Worm (Caenorhabditis elegans) whole organism, young adult: Measurements from ENCODE around the gene gtf-2E1.

Source experiments
- B0261.1 ChIP-seq: sonication (generic microtip); optimal IDR thresholded peaks from 2 replicates; lab custom pipeline; 2016; ENCODE audit warnings: mild to moderate bottlenecking, missing genetic modification characterization, moderate library complexity, missing compliant biosample characterization
- B0336.3 ChIP-seq: fragments of 200-800 bp; sonication (Bioruptor generic); IDR thresholded peaks from 2 replicates; pipeline ENCODE4 v1.3.6; 2022; ENCODE audit warnings: missing genetic modification characterization, missing compliant biosample characterization
- C06A6.2 ChIP-seq: fragments of 200-800 bp; sonication (Bioruptor generic); conservative IDR thresholded peaks from 2 replicates; pipeline ENCODE4 v1.3.6; 2022; ENCODE audit warnings: missing genetic modification characterization, missing compliant biosample characterization
- D2030.7 ChIP-seq: fragments of 200-800 bp; sonication (Bioruptor generic); IDR thresholded peaks from 2 replicates; pipeline ENCODE4 v1.3.6; 2022; ENCODE audit warnings: missing genetic modification reagents, missing genetic modification characterization, missing compliant biosample characterization
- F57A8.1 ChIP-seq: fragments of 200-800 bp; sonication (Bioruptor generic); optimal IDR thresholded peaks from 2 replicates; lab custom pipeline; 2018; ENCODE audit warnings: mild to moderate bottlenecking, missing genetic modification characterization, moderate library complexity, missing compliant biosample characterization
- T07F8.4 ChIP-seq: sonication (generic microtip); optimal IDR thresholded peaks from 2 replicates; lab custom pipeline; 2016; ENCODE audit warnings: mild to moderate bottlenecking, missing genetic modification characterization, moderate library complexity, missing compliant biosample characterization
- Y53F4B.3 ChIP-seq: fragments of 200-800 bp; sonication (Bioruptor generic); IDR thresholded peaks from 2 replicates; pipeline ENCODE4 v1.3.6; 2022; ENCODE audit warnings: missing genetic modification reagents, missing genetic modification characterization, missing compliant biosample characterization
- akir-1 ChIP-seq: fragments of 200-800 bp; sonication (Bioruptor generic); optimal IDR thresholded peaks from 2 replicates; lab custom pipeline; 2018; ENCODE audit warnings: mild to moderate bottlenecking, missing genetic modification characterization, moderate library complexity, missing compliant biosample characterization
- atf-7 ChIP-seq: sonication (generic microtip); optimal IDR thresholded peaks from 2 replicates; lab custom pipeline; 2017; ENCODE audit warnings: mild to moderate bottlenecking, missing genetic modification characterization, missing compliant biosample characterization
- bed-2 ChIP-seq: fragments of 200-800 bp; sonication (Bioruptor generic); IDR thresholded peaks from 2 replicates; pipeline ENCODE4 v1.3.6; 2022; ENCODE audit warnings: missing genetic modification reagents, missing genetic modification characterization, missing compliant biosample characterization
- cebp-2 ChIP-seq: fragments of 200-800 bp; sonication (Bioruptor generic); IDR thresholded peaks from 2 replicates; pipeline ENCODE4 v1.3.6; 2022; ENCODE audit warnings: missing genetic modification characterization, missing compliant biosample characterization
- ceh-79 ChIP-seq: sonication (generic microtip); optimal IDR thresholded peaks from 2 replicates; lab custom pipeline; 2017; ENCODE audit warnings: mild to moderate bottlenecking, missing genetic modification characterization, missing compliant biosample characterization
- ceh-91 ChIP-seq: fragments of 200-800 bp; sonication (Bioruptor generic); IDR thresholded peaks from 2 replicates; pipeline ENCODE4 v1.3.6; 2022; ENCODE audit warnings: missing genetic modification reagents, missing genetic modification characterization, missing compliant biosample characterization
- die-1 ChIP-seq: sonication (generic microtip); optimal IDR thresholded peaks from 2 replicates; lab custom pipeline; 2016; ENCODE audit warnings: missing genotype, mild to moderate bottlenecking, missing genetic modification characterization, missing compliant biosample characterization
- dox-1 ChIP-seq: fragments of 200-800 bp; sonication (Bioruptor generic); IDR thresholded peaks from 2 replicates; pipeline ENCODE4 v1.3.6; 2022; ENCODE audit warnings: missing genetic modification reagents, missing genetic modification characterization, missing compliant biosample characterization
- efl-1 ChIP-seq: fragments of 150-350 bp; optimal IDR thresholded peaks from 2 replicates; lab custom pipeline; 2014; ENCODE audit warnings: missing biosample characterization, missing genetic modification reagents, missing genetic modification characterization
- egl-18 ChIP-seq: fragments of 200-800 bp; sonication (Bioruptor generic); IDR thresholded peaks from 2 replicates; pipeline ENCODE4 v1.3.6; 2022; ENCODE audit warnings: missing genetic modification reagents, missing genetic modification characterization, missing compliant biosample characterization
- egrh-3 ChIP-seq: fragments of 200-800 bp; sonication (Bioruptor generic); IDR thresholded peaks from 2 replicates; pipeline ENCODE4 v1.3.6; 2022; ENCODE audit warnings: missing genetic modification reagents, missing genetic modification characterization, missing compliant biosample characterization
- hlh-12 ChIP-seq: sonication (generic microtip); optimal IDR thresholded peaks from 2 replicates; lab custom pipeline; 2016; ENCODE audit warnings: missing genetic modification characterization, missing compliant biosample characterization
- hsf-1 ChIP-seq: fragments of 200-800 bp; sonication (Bioruptor generic); IDR thresholded peaks from 2 replicates; pipeline ENCODE4 v1.3.6; 2022; ENCODE audit warnings: missing genetic modification reagents, missing genetic modification characterization, missing compliant biosample characterization
- let-526 ChIP-seq: fragments of 200-800 bp; sonication (Bioruptor generic); IDR thresholded peaks from 2 replicates; pipeline ENCODE4 v1.3.6; 2022; ENCODE audit warnings: missing genetic modification reagents, missing genetic modification characterization, missing compliant biosample characterization
- lir-1 ChIP-seq: fragments of 200-800 bp; sonication (Bioruptor generic); conservative IDR thresholded peaks from 2 replicates; pipeline ENCODE4 v1.3.6; 2022; ENCODE audit warnings: missing genetic modification reagents, missing genetic modification characterization, missing compliant biosample characterization
- madf-10 ChIP-seq: sonication (generic microtip); optimal IDR thresholded peaks from 2 replicates; lab custom pipeline; 2016; ENCODE audit warnings: mild to moderate bottlenecking, missing genetic modification characterization, missing compliant biosample characterization
- madf-6 ChIP-seq: fragments of 200-800 bp; sonication (Bioruptor generic); IDR thresholded peaks from 2 replicates; pipeline ENCODE4 v1.3.6; 2022; ENCODE audit warnings: missing genetic modification reagents, missing genetic modification characterization, missing compliant biosample characterization
- madf-8 ChIP-seq: fragments of 200-800 bp; sonication (Bioruptor generic); conservative IDR thresholded peaks from 2 replicates; pipeline ENCODE4 v1.3.6; 2022; ENCODE audit warnings: missing genetic modification reagents, missing genetic modification characterization, missing compliant biosample characterization
- mxl-1 ChIP-seq: sonication (generic microtip); optimal IDR thresholded peaks from 2 replicates; lab custom pipeline; 2016; ENCODE audit warnings: missing genetic modification characterization, missing compliant biosample characterization
- nfya-1 ChIP-seq: sonication (generic microtip); optimal IDR thresholded peaks from 2 replicates; lab custom pipeline; 2017; ENCODE audit warnings: antibody characterized with exemption, missing compliant biosample characterization, missing genetic modification characterization, borderline replicate concordance; ENCODE audit not compliant: insufficient read depth
- nfya-2 ChIP-seq: fragments of 200-800 bp; sonication (Bioruptor generic); IDR thresholded peaks from 2 replicates; pipeline ENCODE4 v1.3.6; 2022; ENCODE audit warnings: missing genetic modification reagents, missing genetic modification characterization, missing compliant biosample characterization
- nhr-179 ChIP-seq: sonication (generic microtip); optimal IDR thresholded peaks from 2 replicates; lab custom pipeline; 2016; ENCODE audit warnings: mild to moderate bottlenecking, missing genetic modification characterization, missing compliant biosample characterization
- nhr-27 ChIP-seq: fragments of 200-800 bp; sonication (Bioruptor generic); optimal IDR thresholded peaks from 2 replicates; lab custom pipeline; 2018; ENCODE audit warnings: mild to moderate bottlenecking, missing genetic modification characterization, moderate library complexity, missing compliant biosample characterization
- rec-8 ChIP-seq, 2 experiments: sonication (generic microtip); optimal IDR thresholded peaks; 2 replicates each; lab custom pipeline; 2016; ENCODE audit warnings: mild to moderate bottlenecking in 2 of 2, missing genetic modification characterization in 2 of 2, missing genetic modification reagents in 2 of 2, missing genotype in 2 of 2, missing biosample characterization in 1 of 2, missing compliant biosample characterization in 1 of 2, moderate library complexity in 1 of 2
- sea-2 ChIP-seq: fragments of 200-800 bp; sonication (Bioruptor generic); IDR thresholded peaks from 2 replicates; pipeline ENCODE4 v1.3.6; 2022; ENCODE audit warnings: missing genetic modification characterization, missing compliant biosample characterization
- sptf-2 ChIP-seq: fragments of 200-800 bp; sonication (Bioruptor generic); optimal IDR thresholded peaks from 2 replicates; lab custom pipeline; 2018; ENCODE audit warnings: mild to moderate bottlenecking, missing genetic modification characterization, missing compliant biosample characterization
- unc-130 ChIP-seq: sonication (generic microtip); optimal IDR thresholded peaks from 2 replicates; lab custom pipeline; 2016; ENCODE audit warnings: missing genetic modification reagents, missing genetic modification characterization, missing compliant biosample characterization
- unc-62 ChIP-seq: fragments of 150-350 bp; optimal IDR thresholded peaks from 2 replicates; lab custom pipeline; 2014; ENCODE audit warnings: missing biosample characterization, missing genetic modification reagents, missing genetic modification characterization
- xnd-1 ChIP-seq: sonication (generic microtip); optimal IDR thresholded peaks from 2 replicates; lab custom pipeline; 2016; ENCODE audit warnings: missing genotype, missing genetic modification reagents, missing genetic modification characterization, missing compliant biosample characterization
- zfh-2 ChIP-seq: fragments of 200-800 bp; sonication (Bioruptor generic); conservative IDR thresholded peaks from 2 replicates; pipeline ENCODE4 v1.3.6; 2022; ENCODE audit warnings: missing genetic modification reagents, missing genetic modification characterization, missing compliant biosample characterization

gtf-2E1 gene

DNA sequence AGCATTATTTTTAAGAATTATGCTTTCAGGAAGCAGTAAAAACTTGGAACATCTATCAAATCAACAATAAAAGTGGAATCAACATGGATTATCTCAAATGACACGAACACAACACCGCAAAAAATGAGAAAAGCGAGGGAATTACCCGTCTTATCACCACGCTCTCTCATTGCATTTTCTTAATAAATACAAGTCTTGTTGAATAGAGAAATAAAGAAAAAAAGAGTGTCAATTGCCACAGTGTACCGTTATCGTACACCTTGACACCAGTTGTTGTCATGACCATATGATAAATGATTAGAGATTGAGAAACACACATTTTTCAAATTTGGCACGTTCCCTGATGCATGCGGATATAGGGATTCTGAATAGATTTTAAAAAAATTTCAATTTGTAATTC, 8.6 kb downstream of the gtf-2E1 start (continued):
- peak; percentile 39; the same call in 1 of the 2 replicates for TF ChIP-seq dox-1 (GFP tag; lab: Robert Waterston, UW)
- TF ChIP-seq Y53F4B.3: no peak
- TF ChIP-seq nfya-1 (tag; lab: Kevin White, UChicago): no peak
- TF ChIP-seq lir-1 (GFP tag; lab: Robert Waterston, UW): no peak
- no peak for TF ChIP-seq sptf-2 (GFP tag; lab: Kevin White, UChicago)

DNA sequence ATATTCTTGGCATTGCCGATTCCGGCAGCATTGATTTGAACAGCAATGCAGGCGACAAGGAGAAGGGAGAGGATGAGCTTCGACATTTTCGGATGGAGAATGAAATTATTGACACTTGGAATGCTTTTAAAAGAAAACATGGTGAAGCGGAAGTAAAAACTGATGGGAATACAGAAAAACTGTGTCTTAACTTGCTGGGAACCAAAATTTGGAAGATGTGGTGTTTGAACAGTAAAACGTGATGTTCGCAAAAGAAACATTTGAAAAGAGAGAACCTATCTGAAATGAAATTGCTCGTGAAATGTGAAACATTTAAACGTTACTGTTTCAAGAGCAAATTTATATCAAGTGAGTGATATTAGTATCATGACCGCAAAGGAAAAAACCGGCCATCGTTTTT, 9.6 kb downstream of the gtf-2E1 start, which contains the start of gene F26D10.13:
Gene F26D10.13, minus strand, starts transcription at position 101 of the 400 bp plus-strand sequence.
- TF ChIP-seq zfh-2 (no peak), T07F8.4 (tag; lab: Kevin White, UChicago) (no peak), Y53F4B.3 (no peak), hlh-12 (tag; lab: Kevin White, UChicago) (no peak), egl-18 (GFP tag; lab: Robert Waterston, UW) (no peak), nfya-1 (tag; lab: Kevin White, UChicago) (no peak), let-526 (GFP tag; lab: Robert Waterston, UW) (no peak)
- TF ChIP-seq, all 124 proteins: peak for 0

DNA sequence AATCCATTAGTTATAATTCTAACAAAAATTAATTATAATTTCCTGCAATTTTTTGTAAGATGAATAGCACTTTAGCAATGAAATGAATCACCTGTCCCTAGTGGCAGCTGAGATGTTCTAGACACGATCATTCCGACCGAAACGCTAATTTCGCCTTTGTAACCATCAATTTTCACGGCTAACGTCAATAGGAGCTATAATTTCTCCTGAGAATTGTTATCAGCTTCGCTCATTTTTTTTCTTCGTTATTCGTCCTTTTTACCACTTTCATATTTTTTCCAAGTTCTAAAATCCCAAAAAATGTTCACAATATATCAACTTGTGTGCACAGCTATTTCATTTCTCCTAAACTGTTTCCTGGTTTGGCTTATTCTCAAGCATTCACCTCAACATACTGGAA, 10.2 kb downstream of the gtf-2E1 start, which contains the start of gene str-187:
Gene str-187, plus strand, starts transcription at position 301 of the 400 bp plus-strand sequence.
- TF ChIP-seq F57A8.1 (GFP tag; lab: Kevin White, UChicago) (no peak), nhr-179 (tag; lab: Kevin White, UChicago) (no peak), B0336.3 (GFP tag; lab: Robert Waterston, UW) (no peak), madf-8 (GFP tag; lab: Robert Waterston, UW) (no peak), D2030.7 (GFP tag; lab: Robert Waterston, UW) (no peak), mxl-1 (no peak), sea-2 (GFP tag; lab: Robert Waterston, UW) (no peak), die-1 (no peak), C06A6.2 (GFP tag; lab: Robert Waterston, UW) (no peak), nfya-2 (no peak), nhr-27 (no peak), rec-8 (tag; optimal IDR thresholded peaks at IDR 0.05; lab: Kevin White, UChicago) (no peak), madf-10 (tag; lab: Kevin White, UChicago) (no peak), cebp-2 (no peak), Y53F4B.3 (no peak), ceh-79 (no peak), T07F8.4 (tag; lab: Kevin White, UChicago) (no peak), akir-1 (GFP tag; lab: Kevin White, UChicago) (no peak), unc-130 (GFP tag; lab: Kevin White, UChicago) (no peak)

DNA sequence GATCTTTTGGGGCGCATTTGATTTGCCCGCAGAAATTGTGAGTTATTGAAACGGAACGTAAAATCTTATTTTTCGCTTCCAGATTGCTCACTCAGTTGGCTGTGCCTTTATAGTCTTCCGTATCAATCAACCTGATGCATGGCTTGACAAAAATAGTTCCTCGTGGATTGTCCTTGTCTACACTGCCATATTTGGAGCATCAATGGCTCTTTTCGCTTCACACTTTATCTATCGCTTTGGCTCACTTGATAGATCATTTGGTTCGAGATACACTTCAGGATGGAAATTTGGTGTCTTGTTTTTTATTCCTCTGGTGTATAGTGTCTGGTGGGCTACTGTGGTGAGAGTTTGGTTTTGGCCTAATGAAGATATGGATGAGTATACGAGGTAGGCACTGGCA, 10.6 kb downstream of the gtf-2E1 start:
- TF ChIP-seq ceh-91 (GFP tag; lab: Robert Waterston, UW) (no peak), efl-1 (GFP tag; lab: Kevin White, UChicago) (no peak), madf-6 (GFP tag; lab: Robert Waterston, UW) (no peak), xnd-1 (tag; lab: Kevin White, UChicago) (no peak), B0261.1 (tag; lab: Kevin White, UChicago) (no peak), madf-10 (tag; lab: Kevin White, UChicago) (no peak), B0336.3 (GFP tag; lab: Robert Waterston, UW) (no peak), bed-2 (GFP tag; lab: Robert Waterston, UW) (no peak), sptf-2 (GFP tag; lab: Kevin White, UChicago) (no peak), egrh-3 (GFP tag; lab: Robert Waterston, UW) (no peak), unc-62 (GFP tag; lab: Kevin White, UChicago) (no peak), atf-7 (tag; lab: Kevin White, UChicago) (no peak), hsf-1 (GFP tag; lab: Robert Waterston, UW) (no peak)
